Worm (Caenorhabditis elegans): ENCODE measurements around the gene nspb-1.
A peak's percentile ranks its signal among the peaks of the same experiment; 100 is the strongest.

nspb-1 gene

ce11 chrIV:6631704-6632272 lies 40.9 kb upstream of the nspb-1 start, which contains the start of the genes cest-5.1 and C01B10.9 (continued):
- peak in 1 of 2 experiments; percentile 90 for TF ChIP-seq hif-1 (tag; optimal IDR thresholded peaks at IDR 0.05)
- 0 out of 2 replicates have a peak, but pooled peaks have one; percentile 31 for TF ChIP-seq madf-9 (GFP tag; conservative IDR thresholded peaks at IDR 0.05)
- TF ChIP-seq dmd-9 (GFP tag; IDR thresholded peaks at IDR 0.05), result no peak; the same call in 1 of the 2 replicates
- no peak for TF ChIP-seq nhr-10 (tag; optimal IDR thresholded peaks at IDR 0.05)
- peak; percentile 15 for TF ChIP-seq T20F7.1 (GFP tag; optimal IDR thresholded peaks at IDR 0.05)
- TF ChIP-seq F26F4.8 (GFP tag; conservative IDR thresholded peaks at IDR 0.05), result no peak
- no peak for TF ChIP-seq nhr-76 (tag; optimal IDR thresholded peaks at IDR 0.05)
- TF ChIP-seq T26A8.4 (GFP tag; IDR thresholded peaks at IDR 0.05), result no peak
- TF ChIP-seq lin-39 (tag; optimal IDR thresholded peaks at IDR 0.05), result no peak
- TF ChIP-seq dmd-8 (GFP tag; IDR thresholded peaks at IDR 0.05), result no peak
- TF ChIP-seq snpc-1.2 (GFP tag; IDR thresholded peaks at IDR 0.05), result peak; percentile 90
- TF ChIP-seq lin-29 (GFP tag; IDR thresholded peaks at IDR 0.05), result no peak
- peak in 1 of 2 experiments; percentile 7 for TF ChIP-seq daf-16 (GFP tag; optimal IDR thresholded peaks at IDR 0.05)
- peak; percentile 59 for TF ChIP-seq daf-16 (tag; optimal IDR thresholded peaks at IDR 0.05)
- TF ChIP-seq dpl-1 (GFP tag; optimal IDR thresholded peaks at IDR 0.05), result peak; percentile 95
- no peak for TF ChIP-seq spr-3 (GFP tag; optimal IDR thresholded peaks at IDR 0.05)

DNA sequence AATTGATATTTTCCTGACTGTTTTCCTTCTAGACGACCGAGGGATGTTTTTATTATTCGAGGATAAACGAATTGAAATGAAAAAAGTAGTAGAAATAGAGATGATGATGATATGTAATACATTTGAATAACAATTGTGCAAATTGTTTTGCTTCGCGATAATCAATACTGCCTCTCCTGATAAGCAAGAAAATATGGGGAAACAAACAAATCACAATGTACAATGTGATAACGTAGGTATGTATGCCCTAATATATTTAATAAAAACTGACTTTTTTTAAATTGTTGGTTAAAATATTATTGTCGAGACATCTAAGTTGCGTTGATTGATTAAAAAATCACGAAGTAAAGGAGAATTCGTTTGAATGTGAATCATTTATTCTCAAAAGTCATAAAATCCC lies 36.9 kb upstream of the nspb-1 start, which contains the start of gene cest-5.2:
Gene cest-5.2 (minus strand): TSS at position 128 of the 400 bp plus-strand sequence.
- TF ChIP-seq daf-16 (GFP tag; optimal IDR thresholded peaks at IDR 0.05), result no peak
- TF ChIP-seq daf-16 (tag; optimal IDR thresholded peaks at IDR 0.05), result peak; percentile 81
- TF ChIP-seq nhr-102 (tag; optimal IDR thresholded peaks at IDR 0.05), result peak; percentile 5
- no peak for TF ChIP-seq unc-39 (tag; optimal IDR thresholded peaks at IDR 0.05)
- TF ChIP-seq dmd-8 (GFP tag; IDR thresholded peaks at IDR 0.05), result no peak
- TF ChIP-seq pqm-1 (tag; optimal IDR thresholded peaks at IDR 0.05), result peak; percentile 68
- TF ChIP-seq dmd-6 (GFP tag; IDR thresholded peaks at IDR 0.05), result no peak
- no peak for TF ChIP-seq aly-2 (tag; optimal IDR thresholded peaks at IDR 0.05)
- TF ChIP-seq nhr-28 (tag; optimal IDR thresholded peaks at IDR 0.05), result peak; percentile 54
- peak; percentile 51 for TF ChIP-seq dve-1 (tag; optimal IDR thresholded peaks at IDR 0.05; ENCODE audit: insufficient read depth)
- no peak for TF ChIP-seq daf-19 (GFP tag; conservative IDR thresholded peaks at IDR 0.05)
- no peak for TF ChIP-seq ctbp-1 (GFP tag; IDR thresholded peaks at IDR 0.05)
- TF ChIP-seq ces-1 (GFP tag; optimal IDR thresholded peaks at IDR 0.05), result no peak
- TF ChIP-seq hmg-1.1 (GFP tag; IDR thresholded peaks at IDR 0.05), result no peak
- no peak for TF ChIP-seq cey-2 (tag; optimal IDR thresholded peaks at IDR 0.05; ENCODE audit: borderline replicate concordance, insufficient read depth)
- TF ChIP-seq nhr-41 (GFP tag; IDR thresholded peaks at IDR 0.05), result no peak
- no peak for TF ChIP-seq mdt-29 (GFP tag; IDR thresholded peaks at IDR 0.05)
- TF ChIP-seq nhr-48 (tag; optimal IDR thresholded peaks at IDR 0.05), result no peak

- TF ChIP-seq dve-1 (tag; optimal IDR thresholded peaks at IDR 0.05; ENCODE audit: insufficient read depth) (no peak), F49E8.2 (tag; optimal IDR thresholded peaks at IDR 0.05; ENCODE audit: borderline replicate concordance) (no peak), zip-11 (GFP tag; IDR thresholded peaks at IDR 0.05) (no peak), lir-3 (tag; optimal IDR thresholded peaks at IDR 0.05) (no peak), ctbp-1 (GFP tag; IDR thresholded peaks at IDR 0.05) (no peak)
Observed at ce11 chrIV:6623390-6623789, 32.5 kb upstream of the nspb-1 start, which contains the start of gene C01B10.44. Gene C01B10.44 (plus strand): TSS chrIV:6623690.

ce11 chrIV:6622142-6622541 lies 31.2 kb upstream of the nspb-1 start:
- TF ChIP-seq hlh-11 (tag; optimal IDR thresholded peaks at IDR 0.05) (no peak), nhr-25 (tag; optimal IDR thresholded peaks at IDR 0.05; ENCODE audit: borderline replicate concordance, insufficient read depth) (no peak), nhr-11 (tag; optimal IDR thresholded peaks at IDR 0.05) (no peak), madf-5 (GFP tag; IDR thresholded peaks at IDR 0.05) (no peak), aha-1 (tag) (no peak), nhr-28 (tag; optimal IDR thresholded peaks at IDR 0.05) (peak; percentile 75), unc-39 (tag; optimal IDR thresholded peaks at IDR 0.05) (no peak), T26A8.4 (GFP tag; IDR thresholded peaks at IDR 0.05) (no peak), mdl-1 (tag; optimal IDR thresholded peaks at IDR 0.05) (peak in 1 of 2 experiments; percentile 7), mdt-29 (GFP tag; IDR thresholded peaks at IDR 0.05) (no peak), rbr-2 (tag; optimal IDR thresholded peaks at IDR 0.05) (no peak), zag-1 (tag; optimal IDR thresholded peaks at IDR 0.05) (no peak), F10B5.3 (tag; optimal IDR thresholded peaks at IDR 0.05) (no peak), ztf-11 (tag; optimal IDR thresholded peaks at IDR 0.05) (no peak), dmd-6 (GFP tag; IDR thresholded peaks at IDR 0.05) (no peak), dve-1 (tag; optimal IDR thresholded peaks at IDR 0.05; ENCODE audit: insufficient read depth) (peak; percentile 50), nhr-76 (tag; optimal IDR thresholded peaks at IDR 0.05) (no peak), unc-62 (GFP tag; optimal IDR thresholded peaks at IDR 0.05 in 1 of 2) (no peak), unc-62 (tag; optimal IDR thresholded peaks at IDR 0.05) (no peak)

Data from whole organism, L4 larva.